Fruit fly (Drosophila melanogaster) whole organism, prepupa: ENCODE data around the gene stol.

Source experiments
- CG1621 ChIP-seq: fragments of 200-800 bp; sonication (Bioruptor generic); optimal IDR thresholded peaks from 3 replicates; lab custom pipeline; 2018; ENCODE audit warnings: missing biosample characterization, mild to moderate bottlenecking, missing genetic modification characterization
- CG3032 ChIP-seq: fragments of 200-800 bp; optimal IDR thresholded peaks from 2 replicates; lab custom pipeline; 2019; ENCODE audit warnings: missing biosample characterization, mild to moderate bottlenecking, missing genetic modification characterization, moderate library complexity
- CG32006 ChIP-seq: fragments of 200-800 bp; sonication (Bioruptor generic); optimal IDR thresholded peaks from 3 replicates; lab custom pipeline; 2017; ENCODE audit warnings: missing biosample characterization, mild to moderate bottlenecking, missing genetic modification characterization
- CG9139 ChIP-seq: fragments of 200-800 bp; sonication (Bioruptor generic); optimal IDR thresholded peaks from 3 replicates; lab custom pipeline; 2017; ENCODE audit warnings: missing biosample characterization, mild to moderate bottlenecking, missing genetic modification characterization
- Eip78C ChIP-seq: fragments of 200-800 bp; sonication (Bioruptor generic); peaks from one replicate; lab custom pipeline; 2016; ENCODE audit warnings: missing biosample characterization, missing genetic modification characterization
- Ets21C ChIP-seq: fragments of 200-800 bp; sonication (Bioruptor generic); optimal IDR thresholded peaks from 3 replicates; lab custom pipeline; 2016; ENCODE audit warnings: missing biosample characterization, missing genetic modification characterization
- Hr39 ChIP-seq: fragments of 200-800 bp; sonication (Bioruptor generic); optimal IDR thresholded peaks from 2 replicates; lab custom pipeline; 2016; ENCODE audit warnings: missing biosample characterization, missing genetic modification characterization
- Lpt ChIP-seq: fragments of 200-800 bp; sonication (Bioruptor generic); optimal IDR thresholded peaks from 3 replicates; lab custom pipeline; 2016; ENCODE audit warnings: missing biosample characterization, missing genetic modification characterization
- OdsH ChIP-seq: fragments of 200-800 bp; sonication (Bioruptor generic); optimal IDR thresholded peaks from 3 replicates; lab custom pipeline; 2016; ENCODE audit warnings: missing biosample characterization, missing genetic modification characterization

DNA sequence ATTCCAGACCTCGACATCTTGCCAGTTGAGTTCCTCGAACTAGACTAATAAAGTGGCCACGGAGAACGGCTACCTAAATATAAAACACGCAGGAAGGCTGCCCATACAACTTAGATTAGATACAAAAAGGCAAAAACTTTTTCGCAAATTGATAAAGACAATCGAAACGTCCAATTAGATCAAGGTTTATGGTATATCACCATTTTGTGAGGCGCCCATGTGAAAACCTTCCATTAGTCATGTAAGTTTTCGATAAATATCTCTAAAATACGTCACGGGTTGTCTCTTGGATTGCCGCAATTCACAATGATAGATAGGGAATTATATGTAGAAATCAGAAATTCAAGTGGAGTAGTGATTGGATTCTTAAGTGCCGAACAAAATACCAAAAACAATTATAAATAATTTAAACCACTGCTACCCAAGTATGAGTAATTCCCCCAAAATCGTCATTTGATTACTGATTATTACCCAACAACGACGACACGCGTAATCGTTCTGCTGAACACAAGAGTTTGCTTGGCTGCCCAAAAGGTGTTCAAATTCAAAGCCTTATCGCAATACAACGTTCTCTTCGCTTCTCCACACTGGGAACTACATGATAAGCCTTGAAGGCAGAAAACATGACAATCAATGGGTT, 106.3 kb downstream of the stol start, which contains the start of gene CG15255:
- TF ChIP-seq Hr39 (no peak), CG1621 (tag; lab: Kevin White, UChicago) (no peak), CG3032 (tag; lab: Kevin White, UChicago) (no peak), CG32006 (GFP tag; lab: Kevin White, UChicago) (no peak), Lpt (GFP tag; lab: Kevin White, UChicago) (no peak), CG9139 (GFP tag; lab: Kevin White, UChicago) (no peak), OdsH (no peak), Ets21C (GFP tag; lab: Kevin White, UChicago) (no peak), Eip78C (GFP tag; lab: Kevin White, UChicago) (no peak)
